Fruit fly (Drosophila melanogaster) whole organism, embryonic: ENCODE data around the gene GlyRS.

Source experiments
- Bgb ChIP-seq: fragments of 200-800 bp; sonication (Bioruptor generic); IDR thresholded peaks from 2 replicates; pipeline ENCODE4 v1.3.6; 2022; ENCODE audit warnings: missing biosample characterization, missing genetic modification characterization; ENCODE audit not compliant: partially characterized antibody
- Blimp-1 ChIP-seq: fragments of 200-800 bp; sonication (Bioruptor generic); optimal IDR thresholded peaks from 3 replicates; lab custom pipeline; 2018; ENCODE audit warnings: missing biosample characterization, missing genetic modification characterization, mild to moderate bottlenecking, moderate library complexity, missing genetic modification reagents
- CG10274 ChIP-seq: fragments of 200-800 bp; sonication (Bioruptor generic); optimal IDR thresholded peaks from 3 replicates; lab custom pipeline; 2017; ENCODE audit warnings: missing biosample characterization, mild to moderate bottlenecking, missing genetic modification characterization
- CG11560 ChIP-seq: fragments of 200-800 bp; sonication (Bioruptor generic); IDR thresholded peaks from 3 replicates; pipeline ENCODE4 v1.3.6; 2022; ENCODE audit warnings: missing biosample characterization, missing genetic modification characterization
- CG13424 ChIP-seq: fragments of 200-800 bp; sonication (Bioruptor generic); optimal IDR thresholded peaks from 2 replicates; lab custom pipeline; 2019; ENCODE audit warnings: missing biosample characterization, mild to moderate bottlenecking, missing genetic modification characterization, moderate library complexity
- CG18599 ChIP-seq: fragments of 200-800 bp; sonication (Bioruptor generic); optimal IDR thresholded peaks from 3 replicates; lab custom pipeline; 2017; ENCODE audit warnings: missing biosample characterization, missing genetic modification characterization, mild to moderate bottlenecking, moderate library complexity, missing genetic modification reagents
- CG3065 ChIP-seq: fragments of 200-800 bp; sonication (Bioruptor generic); optimal IDR thresholded peaks from 2 replicates; lab custom pipeline; 2016; ENCODE audit warnings: missing biosample characterization, missing genetic modification characterization
- CG31224 ChIP-seq: fragments of 200-800 bp; sonication (Bioruptor generic); IDR thresholded peaks from 2 replicates; pipeline ENCODE4 v1.3.6; 2022; ENCODE audit warnings: missing biosample characterization, missing genetic modification characterization
- CG31388 ChIP-seq: fragments of 200-800 bp; sonication (Bioruptor generic); optimal IDR thresholded peaks from 2 replicates; lab custom pipeline; 2016; ENCODE audit warnings: missing biosample characterization, missing genetic modification characterization
- CG32767 ChIP-seq: fragments of 200-800 bp; sonication (Bioruptor generic); IDR thresholded peaks from 2 replicates; pipeline ENCODE4 v1.3.6; 2022; ENCODE audit warnings: missing biosample characterization, missing genetic modification characterization
- CG3726 ChIP-seq: fragments of 200-800 bp; sonication (Bioruptor generic); IDR thresholded peaks from 3 replicates; pipeline ENCODE4, ENCODE4 v1.3.6; 2022; ENCODE audit warnings: missing biosample characterization, missing genetic modification characterization
- CG7745 ChIP-seq: fragments of 200-800 bp; sonication (Bioruptor generic); optimal IDR thresholded peaks from 2 replicates; lab custom pipeline; 2018; ENCODE audit warnings: missing biosample characterization, mild to moderate bottlenecking, missing genetic modification characterization, moderate library complexity
- CG8089 ChIP-seq: fragments of 200-800 bp; sonication (Bioruptor generic); optimal IDR thresholded peaks from 3 replicates; lab custom pipeline; 2016; ENCODE audit warnings: missing biosample characterization, missing genetic modification characterization
- CG9437 ChIP-seq: fragments of 200-800 bp; sonication (Bioruptor generic); optimal IDR thresholded peaks from 2 replicates; lab custom pipeline; 2018; ENCODE audit warnings: missing biosample characterization, mild to moderate bottlenecking, missing genetic modification characterization
- D19B ChIP-seq: fragments of 200-800 bp; sonication (Bioruptor generic); optimal IDR thresholded peaks from 2 replicates; lab custom pipeline; 2017; ENCODE audit warnings: missing biosample characterization, mild to moderate bottlenecking, missing genetic modification characterization
- Deaf1 ChIP-seq: fragments of 200-800 bp; optimal IDR thresholded peaks from 3 replicates; lab custom pipeline; 2019; ENCODE audit warnings: missing biosample characterization, mild to moderate bottlenecking, missing genetic modification characterization, moderate library complexity
- Dip2 ChIP-seq: fragments of 200-800 bp; sonication (Bioruptor generic); IDR thresholded peaks from 2 replicates; pipeline ENCODE4 v1.3.6; 2022; ENCODE audit warnings: missing biosample characterization, missing genetic modification characterization
- Dref ChIP-seq: fragments of 200-800 bp; sonication (Bioruptor generic); IDR thresholded peaks from 2 replicates; pipeline ENCODE4 v1.3.6; 2022; ENCODE audit warnings: missing biosample characterization, missing genetic modification characterization
- H2.0 ChIP-seq: fragments of 200-800 bp; sonication (Bioruptor generic); IDR thresholded peaks from 2 replicates; pipeline ENCODE4 v1.3.6; 2022; ENCODE audit warnings: missing biosample characterization, missing genetic modification characterization
- Hey ChIP-seq: fragments of 200-800 bp; sonication (Bioruptor generic); optimal IDR thresholded peaks from 3 replicates; lab custom pipeline; 2018; ENCODE audit warnings: missing biosample characterization, mild to moderate bottlenecking, missing genetic modification characterization
- Hr78 ChIP-seq, 2 experiments: fragments of 200-800 bp in 1 of 2; fragments of >200 bp in 1 of 2; sonication (Bioruptor generic) in 1 of 2; optimal IDR thresholded peaks; 2 replicates each; lab custom pipeline; 2017 to 2019; ENCODE audit warnings: missing biosample characterization in 2 of 2, missing genetic modification characterization in 2 of 2, mild to moderate bottlenecking in 1 of 2, moderate library complexity in 1 of 2
- Lim3 ChIP-seq: fragments of 200-800 bp; sonication (Bioruptor generic); IDR thresholded peaks from 2 replicates; pipeline ENCODE4 v1.3.6; 2022; ENCODE audit warnings: missing biosample characterization, missing genetic modification characterization
- NK7.1 ChIP-seq: fragments of 200-800 bp; sonication (Bioruptor generic); optimal IDR thresholded peaks from 3 replicates; lab custom pipeline; 2016; ENCODE audit warnings: missing biosample characterization, missing genetic modification characterization
- Oaz ChIP-seq: fragments of 200-800 bp; sonication (Bioruptor generic); IDR thresholded peaks from 2 replicates; pipeline ENCODE4 v1.3.6; 2022; ENCODE audit warnings: missing biosample characterization, missing genetic modification characterization
- Oli ChIP-seq: fragments of 200-800 bp; sonication (Bioruptor generic); optimal IDR thresholded peaks from 2 replicates; lab custom pipeline; 2018; ENCODE audit warnings: missing biosample characterization, mild to moderate bottlenecking, missing genetic modification characterization, moderate library complexity
- Sin3A ChIP-seq: fragments of >200 bp; optimal IDR thresholded peaks from 2 replicates; lab custom pipeline; 2018
- Sox100B ChIP-seq: fragments of 200-800 bp; sonication (Bioruptor generic); optimal IDR thresholded peaks from 3 replicates; lab custom pipeline; 2018; ENCODE audit warnings: missing biosample characterization, mild to moderate bottlenecking, missing genetic modification characterization
- Sry-β ChIP-seq: fragments of 200-800 bp; sonication (Bioruptor generic); optimal IDR thresholded peaks from 2 replicates; lab custom pipeline; 2018; ENCODE audit warnings: missing biosample characterization, mild to moderate bottlenecking, missing genetic modification characterization, moderate library complexity
- Trl ChIP-seq, 3 experiments: fragments of >200 bp in 2 of 3; fragments of 200-800 bp in 1 of 3; sonication (Bioruptor generic) in 1 of 3; optimal IDR thresholded peaks; 2 replicates in 1 of 3; 3 replicates in 2 of 3; lab custom pipeline; 2016 to 2017; ENCODE audit warnings: missing biosample characterization in 1 of 3, missing genetic modification characterization in 1 of 3
- ac ChIP-seq: fragments of 200-800 bp; sonication (Bioruptor generic); optimal IDR thresholded peaks from 3 replicates; lab custom pipeline; 2017; ENCODE audit warnings: missing biosample characterization, mild to moderate bottlenecking, missing genetic modification characterization
- aop ChIP-seq: fragments of 200-800 bp; sonication (Bioruptor generic); IDR thresholded peaks from 2 replicates; pipeline ENCODE4 v1.3.6; 2022; ENCODE audit warnings: missing biosample characterization, missing genetic modification characterization
- ase ChIP-seq: fragments of 200-800 bp; sonication (Bioruptor generic); IDR thresholded peaks from 3 replicates; pipeline ENCODE4 v1.3.6; 2022; ENCODE audit warnings: missing biosample characterization, missing genetic modification characterization
- bigmax ChIP-seq: fragments of 200-800 bp; sonication (Bioruptor generic); optimal IDR thresholded peaks from 2 replicates; lab custom pipeline; 2018; ENCODE audit warnings: missing biosample characterization, mild to moderate bottlenecking, missing genetic modification characterization
- chn ChIP-seq: fragments of 200-800 bp; sonication (Bioruptor generic); optimal IDR thresholded peaks from 2 replicates; lab custom pipeline; 2016; ENCODE audit warnings: missing biosample characterization, missing genetic modification characterization
- dmrt99B ChIP-seq: fragments of 200-800 bp; sonication (Bioruptor generic); optimal IDR thresholded peaks from 2 replicates; lab custom pipeline; 2018; ENCODE audit warnings: missing biosample characterization, mild to moderate bottlenecking, missing genetic modification characterization, moderate library complexity
- fd96Cb ChIP-seq: fragments of 200-800 bp; sonication (Bioruptor generic); optimal IDR thresholded peaks from 2 replicates; lab custom pipeline; 2018; ENCODE audit warnings: missing biosample characterization, mild to moderate bottlenecking, missing genetic modification characterization, moderate library complexity
- ham ChIP-seq: fragments of 200-800 bp; sonication (Bioruptor generic); IDR thresholded peaks from 2 replicates; pipeline ENCODE4 v1.3.6; 2022; ENCODE audit warnings: missing biosample characterization, missing genetic modification characterization
- jing ChIP-seq: fragments of 200-800 bp; sonication (Bioruptor generic); optimal IDR thresholded peaks from 2 replicates; lab custom pipeline; 2018; ENCODE audit warnings: missing biosample characterization, mild to moderate bottlenecking, missing genetic modification characterization
- jumu ChIP-seq: fragments of 200-800 bp; sonication (Bioruptor generic); optimal IDR thresholded peaks from 3 replicates; lab custom pipeline; 2016; ENCODE audit warnings: missing biosample characterization, missing genetic modification characterization
- klu ChIP-seq: fragments of 200-800 bp; sonication (Bioruptor generic); IDR thresholded peaks from 2 replicates; pipeline ENCODE4 v1.3.6; 2022; ENCODE audit warnings: missing biosample characterization, missing genetic modification characterization
- nom ChIP-seq: fragments of 200-800 bp; sonication (Bioruptor generic); optimal IDR thresholded peaks from 2 replicates; lab custom pipeline; 2017; ENCODE audit warnings: missing biosample characterization, missing genetic modification characterization, mild to moderate bottlenecking, moderate library complexity, missing genetic modification reagents
- org-1 ChIP-seq: fragments of 200-800 bp; sonication (Bioruptor generic); optimal IDR thresholded peaks from 2 replicates; lab custom pipeline; 2017; ENCODE audit warnings: missing biosample characterization, missing genetic modification characterization
- pfk ChIP-seq: fragments of 200-800 bp; sonication (Bioruptor generic); optimal IDR thresholded peaks from 2 replicates; lab custom pipeline; 2018; ENCODE audit warnings: missing biosample characterization, mild to moderate bottlenecking, missing genetic modification characterization, moderate library complexity
- rib ChIP-seq: fragments of 200-800 bp; sonication (Bioruptor generic); IDR thresholded peaks from 2 replicates; pipeline ENCODE4 v1.3.6; 2022; ENCODE audit warnings: missing biosample characterization, missing genetic modification characterization
- seq ChIP-seq: fragments of 200-800 bp; sonication (Bioruptor generic); IDR thresholded peaks from 2 replicates; pipeline ENCODE4 v1.3.6; 2022; ENCODE audit warnings: missing biosample characterization, missing genetic modification characterization
- trem ChIP-seq: fragments of 200-800 bp; optimal IDR thresholded peaks from 3 replicates; lab custom pipeline; 2019; ENCODE audit warnings: missing biosample characterization, mild to moderate bottlenecking, missing genetic modification characterization, moderate library complexity
- vnd ChIP-seq: fragments of 200-800 bp; sonication (Bioruptor generic); IDR thresholded peaks from 3 replicates; pipeline ENCODE4 v1.3.6; 2022; ENCODE audit warnings: missing biosample characterization, missing genetic modification characterization; ENCODE audit not compliant: partially characterized antibody
- vvl ChIP-seq: fragments of 200-800 bp; sonication (Bioruptor generic); IDR thresholded peaks from 2 replicates; pipeline ENCODE4 v1.3.6; 2022; ENCODE audit warnings: missing biosample characterization, missing genetic modification characterization
- wor ChIP-seq: fragments of 200-800 bp; sonication (Bioruptor generic); IDR thresholded peaks from 2 replicates; pipeline ENCODE4 v1.3.6; 2022; ENCODE audit warnings: missing biosample characterization, missing genetic modification characterization

The GlyRS gene

DNA sequence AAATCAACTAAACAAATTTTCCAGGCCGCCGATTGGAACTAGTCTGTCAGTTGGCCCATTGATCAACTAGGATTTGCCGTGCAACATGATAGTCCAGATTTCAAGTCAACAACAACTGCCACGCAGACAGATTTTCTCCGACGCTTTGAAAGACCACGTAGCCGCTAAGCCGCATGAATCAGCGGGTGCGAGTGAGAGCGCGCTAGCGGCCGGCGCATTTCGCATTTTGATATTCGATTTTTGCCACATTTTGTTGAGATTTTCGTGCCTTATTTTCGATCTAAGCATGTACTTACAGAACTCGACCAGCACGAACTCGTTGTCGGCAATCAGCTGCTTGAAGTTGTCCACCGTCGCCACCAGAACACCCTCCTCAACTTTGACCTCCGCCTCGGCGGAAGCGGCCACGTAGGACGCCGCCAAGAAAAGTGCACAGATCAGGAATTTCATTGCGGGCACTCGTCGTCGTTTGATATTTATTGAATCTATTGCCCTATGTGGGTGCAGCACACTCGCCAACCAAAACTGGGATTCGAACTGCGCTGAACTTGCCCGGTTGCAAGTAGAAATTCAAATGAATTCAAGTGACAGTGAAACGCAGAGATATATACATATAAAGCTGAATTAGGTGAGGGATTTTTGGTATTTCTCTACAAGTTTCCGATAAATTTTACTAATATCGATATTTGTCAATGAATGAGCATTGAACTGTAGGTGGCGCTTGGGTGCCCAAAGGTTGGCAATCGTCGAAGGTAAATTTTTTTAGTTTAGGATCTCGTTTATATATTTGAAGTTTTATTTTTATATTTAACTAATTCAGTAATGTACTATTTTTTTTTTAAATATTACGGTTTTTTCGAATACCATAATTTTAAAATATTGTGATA lies 47.3 kb downstream of the GlyRS start, which contains the start of gene Pdi (continued):
- TF ChIP-seq dmrt99B: peak; percentile 20
- peak; percentile 6 for TF ChIP-seq NK7.1 (GFP tag; lab: Kevin White, UChicago)
- TF ChIP-seq CG11560 (tag; lab: Robert Waterston, UW): no peak; the same call in 2 of the 3 replicates
- TF ChIP-seq vnd (GFP tag; lab: Robert Waterston, UW): peak; percentile 49; the same call in 2 of the 3 replicates
- no peak for TF ChIP-seq Oli (tag; lab: Kevin White, UChicago)
- TF ChIP-seq CG3065: no peak
- TF ChIP-seq Bgb (GFP tag; lab: Robert Waterston, UW): peak; percentile 76
- TF ChIP-seq CG31224 (GFP tag; lab: Robert Waterston, UW): no peak
- TF ChIP-seq bigmax (GFP tag; lab: Kevin White, UChicago): no peak
- TF ChIP-seq nom (GFP tag; lab: Kevin White, UChicago): peak; percentile 53
- TF ChIP-seq seq: peak; percentile 43; the same call in 1 of the 2 replicates
- no peak for TF ChIP-seq aop
- TF ChIP-seq CG13424 (tag; lab: Kevin White, UChicago): peak; percentile 18
- no peak for TF ChIP-seq ase (GFP tag; lab: Robert Waterston, UW)
- TF ChIP-seq Oaz (GFP tag; lab: Robert Waterston, UW): no peak
- TF ChIP-seq D19B (GFP tag; lab: Kevin White, UChicago): no peak
- TF ChIP-seq jumu: no peak
- peak; percentile 43 for TF ChIP-seq Sin3A (lab: Kevin White, UChicago)
- no peak for TF ChIP-seq CG9437
- TF ChIP-seq wor (GFP tag; lab: Robert Waterston, UW): no peak
- no peak for TF ChIP-seq Sry-β (GFP tag; lab: Kevin White, UChicago)
- peak; percentile 3 for TF ChIP-seq Deaf1
- peak; percentile 96 for TF ChIP-seq Dref (GFP tag; lab: Robert Waterston, UW)
- no peak for TF ChIP-seq Hey
- TF ChIP-seq Hr78 (GFP tag; optimal IDR thresholded peaks at IDR 0.05; lab: Kevin White, UChicago): peak in 1 of 2 experiments; percentile 99
- no peak for TF ChIP-seq CG8089 (GFP tag; lab: Kevin White, UChicago)
- TF ChIP-seq Blimp-1 (GFP tag; lab: Kevin White, UChicago): peak; percentile 24
- peak; percentile 83 for TF ChIP-seq trem (tag; lab: Kevin White, UChicago)
- no peak for TF ChIP-seq fd96Cb (tag; lab: Kevin White, UChicago)
- no peak for TF ChIP-seq jing (GFP tag; lab: Kevin White, UChicago)
- no peak for TF ChIP-seq CG10274 (GFP tag; lab: Kevin White, UChicago)
- peak; percentile 5 for TF ChIP-seq ac (GFP tag; lab: Kevin White, UChicago)
- peak; percentile 76 for TF ChIP-seq vvl
- TF ChIP-seq CG3726 (GFP tag; lab: Robert Waterston, UW): no peak
- TF ChIP-seq Trl (optimal IDR thresholded peaks at IDR 0.05; lab: Kevin White, UChicago): peak in 1 of 2 experiments; percentile 55
- TF ChIP-seq Trl (GFP tag; optimal IDR thresholded peaks at IDR 0.05; lab: Kevin White, UChicago): no peak
- TF ChIP-seq H2.0 (GFP tag; lab: Robert Waterston, UW): no peak
- TF ChIP-seq CG7745 (tag; lab: Kevin White, UChicago): no peak
- TF ChIP-seq ham (GFP tag; lab: Robert Waterston, UW): no peak
- TF ChIP-seq Dip2 (GFP tag; lab: Robert Waterston, UW): peak; percentile 97
- TF ChIP-seq CG32767 (GFP tag; lab: Robert Waterston, UW): peak; percentile 70
- no peak for TF ChIP-seq chn (GFP tag; lab: Kevin White, UChicago)
- TF ChIP-seq CG31388 (GFP tag; lab: Kevin White, UChicago): no peak
- no peak for TF ChIP-seq org-1
- no peak for TF ChIP-seq CG18599
- 0 out of 2 replicates have a peak, but pooled peaks have one; percentile 46 for TF ChIP-seq rib (GFP tag; lab: Robert Waterston, UW)
- no peak for TF ChIP-seq Lim3 (GFP tag; lab: Robert Waterston, UW)
- TF ChIP-seq klu: no peak
- no peak for TF ChIP-seq Sox100B (GFP tag; lab: Kevin White, UChicago)
- TF ChIP-seq pfk: peak; percentile 64
